Worm (Caenorhabditis elegans) whole organism, early embryonic: Measurements from ENCODE around the gene F46F5.11.
"Not testable (repeated sequence)": the region's sequence is repeated elsewhere in the genome, so short reads cannot be mapped to it uniquely, and the experiment has no call there.

ENCODE experiments used
- B0310.2 ChIP-seq: sonication (generic microtip); optimal IDR thresholded peaks from 2 replicates; lab custom pipeline; 2016; ENCODE audit warnings: mild to moderate bottlenecking, missing genetic modification characterization, missing compliant biosample characterization
- F13C5.2 ChIP-seq: sonication (generic microtip); optimal IDR thresholded peaks from 2 replicates; lab custom pipeline; 2017; ENCODE audit warnings: mild to moderate bottlenecking, missing genetic modification characterization, inconsistent platforms, missing compliant biosample characterization
- aly-1 ChIP-seq: sonication (generic microtip); optimal IDR thresholded peaks from 2 replicates; lab custom pipeline; 2016; ENCODE audit warnings: missing genetic modification characterization, missing compliant biosample characterization
- ama-1 ChIP-seq: fragments of 150-350 bp; optimal IDR thresholded peaks from 2 replicates; lab custom pipeline; 2014
- ceh-13 ChIP-seq: fragments of 200-800 bp; sonication (Bioruptor generic); optimal IDR thresholded peaks from 2 replicates; lab custom pipeline; 2018; ENCODE audit warnings: mild to moderate bottlenecking, missing genetic modification characterization, missing compliant biosample characterization
- ceh-36 ChIP-seq: sonication (generic microtip); optimal IDR thresholded peaks from 2 replicates; lab custom pipeline; 2016; ENCODE audit warnings: missing genetic modification characterization, inconsistent platforms, missing compliant biosample characterization
- ets-7 ChIP-seq: sonication (generic microtip); optimal IDR thresholded peaks from 2 replicates; lab custom pipeline; 2016; ENCODE audit warnings: missing genotype, missing genetic modification characterization, missing compliant biosample characterization
- flt-1 ChIP-seq: fragments of 200-800 bp; sonication (Bioruptor generic); IDR thresholded peaks from 2 replicates; pipeline ENCODE4 v1.3.6; 2022; ENCODE audit warnings: missing genetic modification characterization, missing compliant biosample characterization
- hmbx-1 ChIP-seq: sonication (generic microtip); optimal IDR thresholded peaks from 2 replicates; lab custom pipeline; 2016; ENCODE audit warnings: mild to moderate bottlenecking, missing genetic modification characterization, missing compliant biosample characterization
- hmg-4 ChIP-seq: fragments of 200-800 bp; sonication (Bioruptor generic); optimal IDR thresholded peaks from 2 replicates; lab custom pipeline; 2018; ENCODE audit warnings: mild to moderate bottlenecking, missing genetic modification characterization, missing compliant biosample characterization
- hnd-1 ChIP-seq: sonication (generic microtip); optimal IDR thresholded peaks from 2 replicates; lab custom pipeline; 2016; ENCODE audit warnings: missing genetic modification characterization, missing compliant biosample characterization
- pes-1 ChIP-seq: fragments of 200-800 bp; sonication (Bioruptor generic); IDR thresholded peaks from 2 replicates; pipeline ENCODE4 v1.3.6; 2022; ENCODE audit warnings: missing genetic modification reagents, missing genetic modification characterization, missing compliant biosample characterization
- scrt-1 ChIP-seq: fragments of 200-800 bp; sonication (Bioruptor generic); IDR thresholded peaks from 2 replicates; pipeline ENCODE4 v1.3.6; 2022; ENCODE audit warnings: missing genetic modification characterization, missing compliant biosample characterization
- sea-1 ChIP-seq: fragments of 200-800 bp; sonication (Bioruptor generic); conservative IDR thresholded peaks from 2 replicates; pipeline ENCODE4 v1.3.6; 2022; ENCODE audit warnings: missing genetic modification characterization, missing compliant biosample characterization
- tbx-11 ChIP-seq: fragments of 200-800 bp; sonication (Bioruptor generic); IDR thresholded peaks from 2 replicates; pipeline ENCODE4 v1.3.6; 2022; ENCODE audit warnings: missing genetic modification characterization, missing compliant biosample characterization
- tbx-37 ChIP-seq: fragments of 200-800 bp; sonication (Bioruptor generic); conservative IDR thresholded peaks from 2 replicates; pipeline ENCODE4 v1.3.6; 2022; ENCODE audit warnings: missing genetic modification reagents, missing genetic modification characterization, missing compliant biosample characterization
- tra-4 ChIP-seq: sonication (generic microtip); optimal IDR thresholded peaks from 2 replicates; lab custom pipeline; 2017; ENCODE audit warnings: missing genetic modification characterization, missing compliant biosample characterization

F46F5.11 gene

ce11 chrII:820519-820918 lies 12.0 kb downstream of the F46F5.11 start, which contains the start of gene F46F5.7:
Gene F46F5.7 (minus strand): TSS chrII:820619.
- TF ChIP-seq ceh-13 (no peak), ceh-36 (tag; lab: Kevin White, UChicago) (no peak), B0310.2 (tag; lab: Kevin White, UChicago) (no peak), scrt-1 (GFP tag; lab: Robert Waterston, UW) (no peak), F13C5.2 (tag; lab: Kevin White, UChicago) (no peak), aly-1 (tag; lab: Kevin White, UChicago) (no peak), hmbx-1 (tag; lab: Kevin White, UChicago) (no peak), pes-1 (GFP tag; lab: Robert Waterston, UW) (no peak), ama-1 (lab: Kevin White, UChicago) (no peak), flt-1 (GFP tag; lab: Robert Waterston, UW) (no peak)

- TF ChIP-seq hmbx-1 (tag; lab: Kevin White, UChicago) (no peak), ceh-36 (tag; lab: Kevin White, UChicago) (no peak), B0310.2 (tag; lab: Kevin White, UChicago) (no peak), hmg-4 (no peak), tbx-37 (GFP tag; lab: Robert Waterston, UW) (no peak), ceh-13 (no peak), scrt-1 (GFP tag; lab: Robert Waterston, UW) (no peak), tbx-11 (GFP tag; lab: Robert Waterston, UW) (no peak), hnd-1 (tag; lab: Kevin White, UChicago) (no peak), aly-1 (tag; lab: Kevin White, UChicago) (no peak), pes-1 (GFP tag; lab: Robert Waterston, UW) (no peak), sea-1 (GFP tag; lab: Robert Waterston, UW) (no peak), ama-1 (lab: Kevin White, UChicago) (no peak), tra-4 (no peak), F13C5.2 (tag; lab: Kevin White, UChicago) (no peak), ets-7 (no peak)
Observed at ce11 chrII:821514-821913, 13.0 kb downstream of the F46F5.11 start, which contains the start of gene F46F5.8. Gene F46F5.8 (minus strand): TSS chrII:821614.

- not testable (repeated sequence) for TF ChIP-seq sea-1 (GFP tag; lab: Robert Waterston, UW); ets-7; tbx-11 (GFP tag; lab: Robert Waterston, UW)
Observed at ce11 chrII:822730-823129, 14.2 kb downstream of the F46F5.11 start, which contains the start of gene msrp-4. Gene msrp-4 (minus strand): TSS chrII:822830.

ce11 chrII:823529-823928 lies 15.0 kb downstream of the F46F5.11 start, which contains the start of gene F46F5.10:
Gene F46F5.10 (plus strand): TSS chrII:823829.
- no peak for TF ChIP-seq ceh-13
- TF ChIP-seq B0310.2 (tag; lab: Kevin White, UChicago), result no peak
- no peak for TF ChIP-seq tbx-11 (GFP tag; lab: Robert Waterston, UW)
- TF ChIP-seq tra-4, result no peak
- no peak for TF ChIP-seq scrt-1 (GFP tag; lab: Robert Waterston, UW)
- no peak for TF ChIP-seq flt-1 (GFP tag; lab: Robert Waterston, UW)
- no peak for TF ChIP-seq tbx-37 (GFP tag; lab: Robert Waterston, UW)
- no peak for TF ChIP-seq sea-1 (GFP tag; lab: Robert Waterston, UW)
- no peak for TF ChIP-seq pes-1 (GFP tag; lab: Robert Waterston, UW)
- TF ChIP-seq ceh-36 (tag; lab: Kevin White, UChicago), result no peak
- no peak for TF ChIP-seq hmg-4

ce11 chrII:825521-825920 lies 17.0 kb downstream of the F46F5.11 start, which contains the start of gene F28A10.1:
Gene F28A10.1 (plus strand): TSS chrII:825821.
- TF ChIP-seq hmg-4 (no peak), scrt-1 (GFP tag; lab: Robert Waterston, UW) (no peak), sea-1 (GFP tag; lab: Robert Waterston, UW) (no peak), hnd-1 (tag; lab: Kevin White, UChicago) (no peak), tbx-11 (GFP tag; lab: Robert Waterston, UW) (no peak), hmbx-1 (tag; lab: Kevin White, UChicago) (no peak), aly-1 (tag; lab: Kevin White, UChicago) (no peak), ets-7 (no peak), ceh-36 (tag; lab: Kevin White, UChicago) (no peak), B0310.2 (tag; lab: Kevin White, UChicago) (no peak), ama-1 (lab: Kevin White, UChicago) (no peak)

- TF ChIP-seq ama-1 (lab: Kevin White, UChicago) (no peak), sea-1 (GFP tag; lab: Robert Waterston, UW) (no peak), tbx-11 (GFP tag; lab: Robert Waterston, UW) (no peak), F13C5.2 (tag; lab: Kevin White, UChicago) (no peak), B0310.2 (tag; lab: Kevin White, UChicago) (no peak), tbx-37 (GFP tag; lab: Robert Waterston, UW) (no peak), flt-1 (GFP tag; lab: Robert Waterston, UW) (no peak), aly-1 (tag; lab: Kevin White, UChicago) (no peak), hmg-4 (no peak), ets-7 (no peak), ceh-13 (no peak), tra-4 (no peak), pes-1 (GFP tag; lab: Robert Waterston, UW) (no peak), hnd-1 (tag; lab: Kevin White, UChicago) (no peak), ceh-36 (tag; lab: Kevin White, UChicago) (no peak), scrt-1 (GFP tag; lab: Robert Waterston, UW) (no peak), hmbx-1 (tag; lab: Kevin White, UChicago) (no peak)
Observed at ce11 chrII:838414-838813, 29.9 kb downstream of the F46F5.11 start, which contains the start of gene F28A10.8. Gene F28A10.8 (minus strand): TSS chrII:838514.

- no peak for TF ChIP-seq pes-1 (GFP tag; lab: Robert Waterston, UW)
- no peak for TF ChIP-seq tra-4
- TF ChIP-seq tbx-37 (GFP tag; lab: Robert Waterston, UW), result no peak
- TF ChIP-seq hmbx-1 (tag; lab: Kevin White, UChicago), result no peak
- no peak for TF ChIP-seq sea-1 (GFP tag; lab: Robert Waterston, UW)
- TF ChIP-seq F13C5.2 (tag; lab: Kevin White, UChicago), result no peak
- TF ChIP-seq ceh-13, result no peak
- no peak for TF ChIP-seq aly-1 (tag; lab: Kevin White, UChicago)
- no peak for TF ChIP-seq tbx-11 (GFP tag; lab: Robert Waterston, UW)
- no peak for TF ChIP-seq hmg-4
- TF ChIP-seq hnd-1 (tag; lab: Kevin White, UChicago), result no peak
- no peak for TF ChIP-seq flt-1 (GFP tag; lab: Robert Waterston, UW)
- no peak for TF ChIP-seq ceh-36 (tag; lab: Kevin White, UChicago)
- no peak for TF ChIP-seq scrt-1 (GFP tag; lab: Robert Waterston, UW)
- TF ChIP-seq ets-7, result no peak
- TF ChIP-seq B0310.2 (tag; lab: Kevin White, UChicago), result no peak
- no peak for TF ChIP-seq ama-1 (lab: Kevin White, UChicago)
Observed at ce11 chrII:840131-840530, 31.6 kb downstream of the F46F5.11 start, which contains the start of gene clc-33. Gene clc-33 (plus strand): TSS chrII:840431.
